Worm (Caenorhabditis elegans) whole organism, early embryonic: ENCODE results near the gene irld-45.

Source experiments
- B0310.2 ChIP-seq: sonication (generic microtip); optimal IDR thresholded peaks from 2 replicates; lab custom pipeline; 2016; ENCODE audit warnings: mild to moderate bottlenecking, missing genetic modification characterization, missing compliant biosample characterization
- F13C5.2 ChIP-seq: sonication (generic microtip); optimal IDR thresholded peaks from 2 replicates; lab custom pipeline; 2017; ENCODE audit warnings: mild to moderate bottlenecking, missing genetic modification characterization, inconsistent platforms, missing compliant biosample characterization
- aly-1 ChIP-seq: sonication (generic microtip); optimal IDR thresholded peaks from 2 replicates; lab custom pipeline; 2016; ENCODE audit warnings: missing genetic modification characterization, missing compliant biosample characterization
- ama-1 ChIP-seq: fragments of 150-350 bp; optimal IDR thresholded peaks from 2 replicates; lab custom pipeline; 2014
- ceh-13 ChIP-seq: fragments of 200-800 bp; sonication (Bioruptor generic); optimal IDR thresholded peaks from 2 replicates; lab custom pipeline; 2018; ENCODE audit warnings: mild to moderate bottlenecking, missing genetic modification characterization, missing compliant biosample characterization
- ets-7 ChIP-seq: sonication (generic microtip); optimal IDR thresholded peaks from 2 replicates; lab custom pipeline; 2016; ENCODE audit warnings: missing genotype, missing genetic modification characterization, missing compliant biosample characterization
- flt-1 ChIP-seq: fragments of 200-800 bp; sonication (Bioruptor generic); IDR thresholded peaks from 2 replicates; pipeline ENCODE4 v1.3.6; 2022; ENCODE audit warnings: missing genetic modification characterization, missing compliant biosample characterization
- hmbx-1 ChIP-seq: sonication (generic microtip); optimal IDR thresholded peaks from 2 replicates; lab custom pipeline; 2016; ENCODE audit warnings: mild to moderate bottlenecking, missing genetic modification characterization, missing compliant biosample characterization
- tra-4 ChIP-seq: sonication (generic microtip); optimal IDR thresholded peaks from 2 replicates; lab custom pipeline; 2017; ENCODE audit warnings: missing genetic modification characterization, missing compliant biosample characterization

DNA sequence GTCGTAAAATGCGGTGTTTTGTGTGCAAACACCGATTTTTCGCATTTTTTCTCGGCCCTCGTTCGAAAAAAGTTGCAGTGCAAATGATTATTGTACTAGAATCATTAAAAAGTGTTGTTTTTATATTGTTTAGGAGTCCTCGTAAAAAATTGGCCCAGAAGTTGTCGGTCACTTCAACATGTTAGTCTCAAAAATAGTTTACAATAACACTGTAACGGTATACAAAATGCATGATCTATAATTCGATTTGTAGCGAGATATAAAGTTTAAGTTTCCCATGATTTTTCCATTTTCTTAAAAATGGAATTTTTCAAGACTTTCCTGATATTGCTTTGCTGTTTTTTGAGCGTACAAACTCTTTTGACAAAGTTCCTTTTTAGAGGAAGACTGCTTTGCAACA is 18.8 kb downstream of the irld-45 start, which contains the start of gene K04F1.8:
- TF ChIP-seq B0310.2 (tag; lab: Kevin White, UChicago) (no peak), aly-1 (tag; lab: Kevin White, UChicago) (no peak), ama-1 (lab: Kevin White, UChicago) (no peak), flt-1 (no peak), ets-7 (no peak), hmbx-1 (tag; lab: Kevin White, UChicago) (no peak), F13C5.2 (no peak), tra-4 (no peak), ceh-13 (GFP tag; lab: Kevin White, UChicago) (no peak)
